Fruit fly (Drosophila melanogaster) whole organism, pupa: ENCODE measurements around the gene CG42834.
A peak's percentile ranks its signal among the peaks of the same experiment; 100 is the strongest.

ENCODE experiments used
- CG10348 ChIP-seq: fragments of 200-800 bp; sonication (Bioruptor generic); IDR thresholded peaks from 2 replicates; pipeline ENCODE4 v1.3.6; 2022; ENCODE audit warnings: missing biosample characterization, missing genetic modification characterization
- CG12605 ChIP-seq: fragments of 200-800 bp; sonication (Bioruptor generic); IDR thresholded peaks from 2 replicates; pipeline ENCODE4 v1.3.6; 2022; ENCODE audit warnings: missing biosample characterization, missing genetic modification characterization
- CG15710 ChIP-seq: fragments of 200-800 bp; sonication (Bioruptor generic); optimal IDR thresholded peaks from 2 replicates; lab custom pipeline; 2018; ENCODE audit warnings: missing biosample characterization, mild to moderate bottlenecking, missing genetic modification characterization, moderate library complexity
- CG17806 ChIP-seq: fragments of 200-800 bp; sonication (Bioruptor generic); optimal IDR thresholded peaks from 2 replicates; lab custom pipeline; 2018; ENCODE audit warnings: missing biosample characterization, mild to moderate bottlenecking, missing genetic modification characterization, moderate library complexity
- CG32121 ChIP-seq: fragments of 200-800 bp; sonication (Bioruptor generic); IDR thresholded peaks from 2 replicates; pipeline ENCODE4 v1.3.6; 2022; ENCODE audit warnings: missing biosample characterization, missing genetic modification characterization
- CG8159 ChIP-seq: fragments of 200-800 bp; sonication (Bioruptor generic); optimal IDR thresholded peaks from 3 replicates; lab custom pipeline; 2018; ENCODE audit warnings: missing biosample characterization, mild to moderate bottlenecking, missing genetic modification characterization, moderate library complexity
- CG8301 ChIP-seq: fragments of 200-800 bp; sonication (Bioruptor generic); optimal IDR thresholded peaks from 2 replicates; lab custom pipeline; 2018; ENCODE audit warnings: missing biosample characterization, mild to moderate bottlenecking, missing genetic modification characterization
- CG9948 ChIP-seq: fragments of 200-800 bp; sonication (Bioruptor generic); optimal IDR thresholded peaks from 2 replicates; lab custom pipeline; 2018; ENCODE audit warnings: missing biosample characterization, mild to moderate bottlenecking, missing genetic modification characterization, moderate library complexity
- D1 ChIP-seq: fragments of 200-800 bp; sonication (Bioruptor generic); optimal IDR thresholded peaks from 2 replicates; lab custom pipeline; 2018; ENCODE audit warnings: missing biosample characterization, mild to moderate bottlenecking, missing genetic modification characterization, moderate library complexity
- Ets98B ChIP-seq: fragments of 200-800 bp; sonication (Bioruptor generic); IDR thresholded peaks from 2 replicates; pipeline ENCODE4 v1.3.6; 2022; ENCODE audit warnings: missing biosample characterization, missing genetic modification characterization
- Pif1A ChIP-seq: fragments of 200-800 bp; sonication (Bioruptor generic); optimal IDR thresholded peaks from 3 replicates; lab custom pipeline; 2016; ENCODE audit warnings: missing biosample characterization, missing genetic modification characterization
- gl ChIP-seq: fragments of 200-800 bp; sonication (Bioruptor generic); optimal IDR thresholded peaks from 2 replicates; lab custom pipeline; 2018; ENCODE audit warnings: missing biosample characterization, mild to moderate bottlenecking, missing genetic modification characterization
- rn ChIP-seq: fragments of 200-800 bp; sonication (Bioruptor generic); IDR thresholded peaks from 2 replicates; pipeline ENCODE4 v1.3.6; 2022; ENCODE audit warnings: missing biosample characterization, missing genetic modification characterization

DNA sequence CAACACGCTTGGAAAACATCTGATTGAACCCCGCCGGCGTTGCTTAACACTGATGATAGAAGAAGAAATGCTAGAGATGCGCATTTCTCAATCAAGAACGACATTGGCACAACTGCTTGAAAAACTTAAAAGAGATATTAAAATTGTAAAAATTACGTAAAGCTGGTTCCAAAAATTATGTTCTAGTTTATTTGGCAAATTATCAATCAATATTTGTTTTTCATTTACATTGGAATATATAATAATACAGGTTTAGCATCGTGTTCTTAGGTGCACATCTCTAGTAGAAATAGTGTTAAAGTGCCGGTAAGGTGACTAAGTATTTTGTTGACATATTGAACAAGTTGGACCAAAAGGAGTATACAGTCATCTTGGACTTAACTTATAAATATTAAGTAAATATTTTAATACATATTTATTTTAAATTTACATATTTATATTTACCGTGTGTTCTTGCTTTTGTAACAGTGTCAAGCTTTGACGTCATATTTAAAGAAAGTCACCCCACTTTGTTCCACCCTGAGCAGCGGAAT is 27.2 kb upstream of the CG42834 start, which contains the start of the genes Brf and sds22:
- TF ChIP-seq rn (GFP tag; lab: Robert Waterston, UW) = peak; percentile 86; the same call in 1 of the 2 replicates
- peak; percentile 88 for TF ChIP-seq D1
- TF ChIP-seq CG15710 (tag; lab: Kevin White, UChicago) = peak; percentile 94
- TF ChIP-seq CG8301 (tag; lab: Kevin White, UChicago) = peak; percentile 88
- TF ChIP-seq Pif1A (GFP tag; lab: Kevin White, UChicago) = peak; percentile 92
- peak; percentile 91 for TF ChIP-seq Ets98B (GFP tag; lab: Robert Waterston, UW)
- TF ChIP-seq CG32121 = peak; percentile 89
- peak; percentile 76; the same call in 1 of the 2 replicates for TF ChIP-seq CG12605 (GFP tag; lab: Robert Waterston, UW)
- TF ChIP-seq CG9948 (tag; lab: Kevin White, UChicago) = peak; percentile 91
- TF ChIP-seq CG8159 (tag; lab: Kevin White, UChicago) = peak; percentile 95
- peak; percentile 62 for TF ChIP-seq CG10348
- peak; percentile 94 for TF ChIP-seq CG17806 (tag; lab: Kevin White, UChicago)
- peak; percentile 75 for TF ChIP-seq gl (tag; lab: Kevin White, UChicago)
